In the genomic region with DNA sequence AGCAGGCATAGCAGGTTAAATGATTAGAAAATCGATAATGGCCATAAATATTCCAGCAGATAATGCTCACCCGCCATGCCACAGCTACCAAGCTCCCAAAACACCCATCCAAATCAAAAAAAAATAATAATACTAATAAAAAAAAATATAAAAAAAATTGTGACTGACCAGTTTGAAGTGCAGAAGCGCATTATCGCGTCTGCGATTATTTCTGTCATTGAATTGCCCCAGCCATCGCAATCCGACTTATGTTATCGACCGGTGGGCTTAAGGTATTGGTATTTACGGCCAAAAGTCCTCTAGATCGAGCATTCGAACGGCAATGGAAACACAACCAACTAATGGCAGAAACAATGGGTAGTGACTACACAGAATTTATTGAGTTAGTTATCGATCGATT, we compare ENCODE assay signal across 1 fruit fly cellular context.
TF ChIP-seq lines count a peak whose summit lies in the region.

No protein-coding gene starts in this region.

TF ChIP-seq in whole organism, adult, 20 proteins besides CTCF, POLR2A, EP300 and RAD21 (continued from another document):
- no peak for TF ChIP-seq Clk (GFP tag; optimal IDR thresholded peaks at IDR 0.05; lab: Kevin White, UChicago)
- TF ChIP-seq toe (GFP tag; optimal IDR thresholded peaks at IDR 0.05; lab: Kevin White, UChicago), result no peak
TF ChIP-seq in whole organism, adult: peak in this region for 3.
